Fruit fly (Drosophila melanogaster) whole organism, embryonic: ENCODE results near the gene CG34462.
A peak's percentile ranks its signal among the peaks of the same experiment; 100 is the strongest.

ENCODE experiments used
- CG10147 ChIP-seq: fragments of 200-800 bp; sonication (Bioruptor generic); optimal IDR thresholded peaks from 2 replicates; lab custom pipeline; 2019; ENCODE audit warnings: missing biosample characterization, mild to moderate bottlenecking, missing genetic modification characterization, moderate library complexity
- CG10321 ChIP-seq: fragments of 200-800 bp; sonication (Bioruptor generic); IDR thresholded peaks from 2 replicates; pipeline ENCODE4 v1.3.6; 2022; ENCODE audit warnings: missing biosample characterization, missing genetic modification characterization
- CG11504 ChIP-seq: fragments of 200-800 bp; sonication (Bioruptor generic); optimal IDR thresholded peaks from 3 replicates; lab custom pipeline; 2019; ENCODE audit warnings: missing biosample characterization, mild to moderate bottlenecking, missing genetic modification characterization, moderate library complexity
- CG11696 ChIP-seq: fragments of 200-800 bp; sonication (Bioruptor generic); IDR thresholded peaks from 2 replicates; pipeline ENCODE4 v1.3.6; 2022; ENCODE audit warnings: missing biosample characterization, missing genetic modification characterization
- CG12236 ChIP-seq: fragments of 200-800 bp; sonication (Bioruptor generic); optimal IDR thresholded peaks from 2 replicates; lab custom pipeline; 2016; ENCODE audit warnings: missing biosample characterization, missing genetic modification characterization
- CG12769 ChIP-seq: fragments of 200-800 bp; sonication (Bioruptor generic); optimal IDR thresholded peaks from 2 replicates; lab custom pipeline; 2019; ENCODE audit warnings: missing biosample characterization, mild to moderate bottlenecking, missing genetic modification characterization, moderate library complexity
- CG13123 ChIP-seq: fragments of 200-800 bp; sonication (Bioruptor generic); optimal IDR thresholded peaks from 2 replicates; lab custom pipeline; 2016; ENCODE audit warnings: missing biosample characterization, missing genetic modification characterization
- CG13296 ChIP-seq: fragments of 200-800 bp; sonication (Bioruptor generic); optimal IDR thresholded peaks from 3 replicates; lab custom pipeline; 2018; ENCODE audit warnings: missing biosample characterization, mild to moderate bottlenecking, missing genetic modification characterization
- CG14050 ChIP-seq: fragments of 200-800 bp; sonication (Bioruptor generic); IDR thresholded peaks from 3 replicates; pipeline ENCODE4 v1.3.6; 2022; ENCODE audit warnings: missing biosample characterization, missing genetic modification characterization
- CG15269 ChIP-seq: fragments of 200-800 bp; sonication (Bioruptor generic); optimal IDR thresholded peaks from 2 replicates; lab custom pipeline; 2018; ENCODE audit warnings: missing biosample characterization, mild to moderate bottlenecking, missing genetic modification characterization, moderate library complexity
- CG17612 ChIP-seq: fragments of 200-800 bp; sonication (Bioruptor generic); IDR thresholded peaks from 2 replicates; pipeline ENCODE4 v1.3.6; 2022; ENCODE audit warnings: missing biosample characterization, missing genetic modification characterization
- CG17802 ChIP-seq: fragments of 200-800 bp; sonication (Bioruptor generic); optimal IDR thresholded peaks from 2 replicates; lab custom pipeline; 2018; ENCODE audit warnings: missing biosample characterization, mild to moderate bottlenecking, missing genetic modification characterization, moderate library complexity
- CG31224 ChIP-seq: fragments of 200-800 bp; sonication (Bioruptor generic); IDR thresholded peaks from 2 replicates; pipeline ENCODE4 v1.3.6; 2022; ENCODE audit warnings: missing biosample characterization, missing genetic modification characterization
- CG43689 ChIP-seq: fragments of 200-800 bp; sonication (Bioruptor generic); IDR thresholded peaks from 2 replicates; pipeline ENCODE4 v1.3.6; 2022; ENCODE audit warnings: missing biosample characterization, missing genetic modification characterization
- CG6272 ChIP-seq: fragments of 200-800 bp; sonication (Bioruptor generic); IDR thresholded peaks from 2 replicates; pipeline ENCODE4 v1.3.6; 2022; ENCODE audit warnings: missing biosample characterization, missing genetic modification characterization
- CG6654 ChIP-seq: fragments of 200-800 bp; sonication (Bioruptor generic); optimal IDR thresholded peaks from 2 replicates; lab custom pipeline; 2017; ENCODE audit warnings: missing biosample characterization, mild to moderate bottlenecking, missing genetic modification characterization
- CG7745 ChIP-seq: fragments of 200-800 bp; sonication (Bioruptor generic); optimal IDR thresholded peaks from 2 replicates; lab custom pipeline; 2018; ENCODE audit warnings: missing biosample characterization, mild to moderate bottlenecking, missing genetic modification characterization, moderate library complexity
- CG7963 ChIP-seq: fragments of 200-800 bp; sonication (Bioruptor generic); IDR thresholded peaks from 3 replicates; pipeline ENCODE4 v1.3.6; 2022; ENCODE audit warnings: missing biosample characterization, missing genetic modification characterization; ENCODE audit not compliant: partially characterized antibody
- Dp ChIP-seq: fragments of 200-800 bp; sonication (Bioruptor generic); optimal IDR thresholded peaks from 2 replicates; lab custom pipeline; 2018; ENCODE audit warnings: missing biosample characterization, mild to moderate bottlenecking, missing genetic modification characterization, moderate library complexity
- ERR ChIP-seq: fragments of 200-800 bp; sonication (Bioruptor generic); optimal IDR thresholded peaks from 2 replicates; lab custom pipeline; 2016; ENCODE audit warnings: missing biosample characterization, missing genetic modification characterization
- Fer3 ChIP-seq: fragments of 200-800 bp; sonication (Bioruptor generic); optimal IDR thresholded peaks from 2 replicates; lab custom pipeline; 2018; ENCODE audit warnings: missing biosample characterization, mild to moderate bottlenecking, missing genetic modification characterization, moderate library complexity
- Hr39 ChIP-seq: fragments of >200 bp; optimal IDR thresholded peaks from 2 replicates; lab custom pipeline; 2017
- Lim3 ChIP-seq: fragments of 200-800 bp; sonication (Bioruptor generic); IDR thresholded peaks from 2 replicates; pipeline ENCODE4 v1.3.6; 2022; ENCODE audit warnings: missing biosample characterization, missing genetic modification characterization
- MTF-1 ChIP-seq: fragments of 200-800 bp; sonication (Bioruptor generic); optimal IDR thresholded peaks from 2 replicates; lab custom pipeline; 2018; ENCODE audit warnings: missing biosample characterization, mild to moderate bottlenecking, missing genetic modification characterization, borderline replicate concordance
- Max ChIP-seq: fragments of 200-800 bp; sonication (Bioruptor generic); optimal IDR thresholded peaks from 2 replicates; lab custom pipeline; 2016; ENCODE audit warnings: missing biosample characterization, mild to moderate bottlenecking, missing genetic modification characterization
- Pdp1 ChIP-seq, 2 experiments: fragments of 200-800 bp; sonication (Bioruptor generic); optimal IDR thresholded peaks; 3 replicates each; lab custom pipeline; 2016; ENCODE audit warnings: missing biosample characterization in 2 of 2, missing genetic modification characterization in 2 of 2, mild to moderate bottlenecking in 1 of 2, moderate library complexity in 1 of 2
- Scr ChIP-seq: fragments of 200-800 bp; sonication (Bioruptor generic); IDR thresholded peaks from 2 replicates; pipeline ENCODE4 v1.3.6; 2022; ENCODE audit warnings: missing biosample characterization, missing genetic modification characterization; ENCODE audit not compliant: partially characterized antibody
- Spps ChIP-seq: fragments of 200-800 bp; sonication (Bioruptor generic); optimal IDR thresholded peaks from 2 replicates; lab custom pipeline; 2018; ENCODE audit warnings: missing biosample characterization, mild to moderate bottlenecking, missing genetic modification characterization
- al ChIP-seq: fragments of 200-800 bp; sonication (Bioruptor generic); IDR thresholded peaks from 2 replicates; pipeline ENCODE4 v1.3.6; 2022; ENCODE audit warnings: missing biosample characterization, missing genetic modification characterization
- bsh ChIP-seq, 2 experiments: fragments of 200-800 bp; sonication (Bioruptor generic); optimal IDR thresholded peaks; 2 replicates each; lab custom pipeline; 2017 to 2018; ENCODE audit warnings: mild to moderate bottlenecking in 2 of 2, missing biosample characterization in 2 of 2, missing genetic modification characterization in 2 of 2, moderate library complexity in 1 of 2
- da ChIP-seq: fragments of 200-800 bp; sonication (Bioruptor generic); optimal IDR thresholded peaks from 2 replicates; lab custom pipeline; 2016; ENCODE audit warnings: missing biosample characterization, missing genetic modification characterization
- dati ChIP-seq: fragments of 200-800 bp; sonication (Bioruptor generic); IDR thresholded peaks from 2 replicates; pipeline ENCODE4 v1.3.6; 2022; ENCODE audit warnings: missing biosample characterization, missing genetic modification characterization
- eyg ChIP-seq: fragments of 200-800 bp; sonication (Bioruptor generic); optimal IDR thresholded peaks from 3 replicates; lab custom pipeline; 2016; ENCODE audit warnings: missing biosample characterization, missing genetic modification characterization
- fd64A ChIP-seq: fragments of 200-800 bp; sonication (Bioruptor generic); optimal IDR thresholded peaks from 3 replicates; lab custom pipeline; 2018; ENCODE audit warnings: missing biosample characterization, mild to moderate bottlenecking, missing genetic modification characterization
- fu2 ChIP-seq: fragments of 200-800 bp; sonication (Bioruptor generic); optimal IDR thresholded peaks from 2 replicates; lab custom pipeline; 2016; ENCODE audit warnings: missing biosample characterization, missing genetic modification characterization
- gsb ChIP-seq: fragments of 200-800 bp; sonication (Bioruptor generic); IDR thresholded peaks from 2 replicates; pipeline ENCODE4 v1.3.6; 2022; ENCODE audit warnings: missing biosample characterization, missing genetic modification characterization
- ham ChIP-seq: fragments of 200-800 bp; sonication (Bioruptor generic); IDR thresholded peaks from 2 replicates; pipeline ENCODE4 v1.3.6; 2022; ENCODE audit warnings: missing biosample characterization, missing genetic modification characterization
- hbn ChIP-seq: fragments of 200-800 bp; sonication (Bioruptor generic); IDR thresholded peaks from 2 replicates; pipeline ENCODE4 v1.3.6; 2022; ENCODE audit warnings: missing biosample characterization, missing genetic modification characterization; ENCODE audit not compliant: partially characterized antibody
- insv ChIP-seq, 2 experiments: fragments of 200-800 bp; sonication (Bioruptor generic); optimal IDR thresholded peaks; 3 replicates each; lab custom pipeline; 2016 to 2018; ENCODE audit warnings: missing biosample characterization in 2 of 2, missing genetic modification characterization in 2 of 2
- kay ChIP-seq: fragments of 200-800 bp; sonication (Bioruptor generic); optimal IDR thresholded peaks from 2 replicates; lab custom pipeline; 2016; ENCODE audit warnings: missing biosample characterization, missing genetic modification characterization
- lola ChIP-seq, 3 experiments: fragments of >200 bp in 2 of 3; fragments of 200-800 bp in 1 of 3; sonication (Bioruptor generic) in 1 of 3; optimal IDR thresholded peaks; 2 replicates each; lab custom pipeline; 2017 to 2019; ENCODE audit warnings: missing biosample characterization in 3 of 3, missing genetic modification characterization in 3 of 3, mild to moderate bottlenecking in 1 of 3, moderate library complexity in 1 of 3
- mirr ChIP-seq: fragments of 200-800 bp; sonication (Bioruptor generic); optimal IDR thresholded peaks from 3 replicates; lab custom pipeline; 2018; ENCODE audit warnings: missing biosample characterization, mild to moderate bottlenecking, missing genetic modification characterization
- odd ChIP-seq: fragments of 200-800 bp; sonication (Bioruptor generic); optimal IDR thresholded peaks from 2 replicates; lab custom pipeline; 2017; ENCODE audit warnings: missing biosample characterization, mild to moderate bottlenecking, missing genetic modification characterization
- pb ChIP-seq: fragments of 200-800 bp; sonication (Bioruptor generic); optimal IDR thresholded peaks from 3 replicates; lab custom pipeline; 2016; ENCODE audit warnings: missing biosample characterization, missing genetic modification characterization
- psq ChIP-seq: fragments of 200-800 bp; sonication (Bioruptor generic); optimal IDR thresholded peaks from 2 replicates; lab custom pipeline; 2017; ENCODE audit warnings: missing biosample characterization, missing genetic modification characterization
- seq ChIP-seq: fragments of 200-800 bp; sonication (Bioruptor generic); IDR thresholded peaks from 2 replicates; pipeline ENCODE4 v1.3.6; 2022; ENCODE audit warnings: missing biosample characterization, missing genetic modification characterization
- so ChIP-seq: fragments of 200-800 bp; sonication (Bioruptor generic); IDR thresholded peaks from 3 replicates; pipeline ENCODE4 v1.3.6; 2022; ENCODE audit warnings: missing biosample characterization, missing genetic modification characterization
- stc ChIP-seq: fragments of 200-800 bp; sonication (Bioruptor generic); IDR thresholded peaks from 2 replicates; pipeline ENCODE4 v1.3.6; 2022; ENCODE audit warnings: missing biosample characterization, missing genetic modification characterization
- stwl ChIP-seq: fragments of 200-800 bp; sonication (Bioruptor generic); optimal IDR thresholded peaks from 3 replicates; lab custom pipeline; 2018; ENCODE audit warnings: missing biosample characterization, mild to moderate bottlenecking, missing genetic modification characterization, moderate library complexity
- vfl ChIP-seq: fragments of 200-800 bp; sonication (Bioruptor generic); optimal IDR thresholded peaks from 2 replicates; lab custom pipeline; 2016; ENCODE audit warnings: missing biosample characterization, missing genetic modification characterization
- zen ChIP-seq: fragments of 200-800 bp; sonication (Bioruptor generic); optimal IDR thresholded peaks from 3 replicates; lab custom pipeline; 2018; ENCODE audit warnings: missing biosample characterization, mild to moderate bottlenecking, missing genetic modification characterization, moderate library complexity

Gene CG34462

dm6 chr3L:8308891-8309352 is 19.5 kb upstream of the CG34462 start, which contains the start of gene BI-1 (continued):
- TF ChIP-seq CG13296 (GFP tag; lab: Kevin White, UChicago) (no peak), mirr (GFP tag; lab: Kevin White, UChicago) (peak; percentile 33), eyg (no peak), CG17802 (no peak), zen (tag; lab: Kevin White, UChicago) (peak; percentile 56), lola (GFP tag; optimal IDR thresholded peaks at IDR 0.05; lab: Kevin White, UChicago) (peak in 1 of 3 experiments; percentile 50), CG6272 (0 out of 2 replicates have a peak, but pooled peaks have one; percentile 16), Fer3 (tag; lab: Kevin White, UChicago) (peak; percentile 69), CG14050 (no peak), al (peak; percentile 53), ERR (no peak), Spps (tag; lab: Kevin White, UChicago) (no peak), CG17612 (GFP tag; lab: Robert Waterston, UW) (no peak), CG15269 (tag; lab: Kevin White, UChicago) (no peak), so (GFP tag; lab: Robert Waterston, UW) (no peak), fu2 (GFP tag; lab: Kevin White, UChicago) (no peak), seq (no peak), bsh (GFP tag; optimal IDR thresholded peaks at IDR 0.05; lab: Kevin White, UChicago) (peak in 1 of 2 experiments; percentile 50), CG43689 (GFP tag; lab: Robert Waterston, UW) (no peak), Dp (GFP tag; lab: Kevin White, UChicago) (peak; percentile 83), Hr39 (lab: Kevin White, UChicago) (no peak), stc (GFP tag; lab: Robert Waterston, UW) (no peak), psq (no peak), gsb (GFP tag; lab: Robert Waterston, UW) (no peak), Scr (GFP tag; lab: Robert Waterston, UW) (no peak), CG7745 (tag; lab: Kevin White, UChicago) (no peak), Pdp1 (GFP tag; optimal IDR thresholded peaks at IDR 0.05; lab: Kevin White, UChicago) (peak; percentile 38 to 60), Max (GFP tag; lab: Kevin White, UChicago) (peak; percentile 83), ham (GFP tag; lab: Robert Waterston, UW) (no peak), CG10321 (GFP tag; lab: Robert Waterston, UW) (no peak), vfl (GFP tag; lab: Kevin White, UChicago) (peak; percentile 33), CG31224 (GFP tag; lab: Robert Waterston, UW) (no peak), stwl (peak; percentile 76), kay (peak; percentile 80), CG6654 (no peak), dati (no peak), CG12236 (no peak), da (GFP tag; lab: Kevin White, UChicago) (no peak), CG13123 (GFP tag; lab: Kevin White, UChicago) (no peak), CG11696 (GFP tag; lab: Robert Waterston, UW) (no peak), Lim3 (GFP tag; lab: Robert Waterston, UW) (no peak), pb (GFP tag; lab: Kevin White, UChicago) (no peak), CG7963 (GFP tag; lab: Robert Waterston, UW) (no peak), fd64A (GFP tag; lab: Kevin White, UChicago) (no peak), CG12769 (no peak), CG10147 (GFP tag; lab: Kevin White, UChicago) (peak; percentile 83), CG11504 (tag; lab: Kevin White, UChicago) (no peak), MTF-1 (GFP tag; lab: Kevin White, UChicago) (no peak), odd (GFP tag; lab: Kevin White, UChicago) (no peak), hbn (GFP tag; lab: Robert Waterston, UW) (0 out of 2 replicates have a peak, but pooled peaks have one; percentile 16), insv (GFP tag; optimal IDR thresholded peaks at IDR 0.05; lab: Kevin White, UChicago) (peak in 1 of 2 experiments; percentile 41)
